Worm (Caenorhabditis elegans) whole organism, L4 larva: ENCODE measurements around the gene dap-3.

Experiments used
- D1046.2 ChIP-seq: fragments of 200-800 bp; sonication (Bioruptor generic); IDR thresholded peaks from 2 replicates; pipeline ENCODE4 v1.3.6; 2022; ENCODE audit warnings: missing genetic modification characterization, missing compliant biosample characterization
- F49E8.2 ChIP-seq: sonication (generic microtip); optimal IDR thresholded peaks from 2 replicates; lab custom pipeline; 2016; ENCODE audit warnings: missing compliant biosample characterization, mild to moderate bottlenecking, missing genetic modification characterization, borderline replicate concordance
- R02D3.7 ChIP-seq: fragments of 150-350 bp; sonication (generic microtip); optimal IDR thresholded peaks from 3 replicates; lab custom pipeline; 2014; ENCODE audit warnings: missing biosample characterization, missing genetic modification characterization
- T20F7.1 ChIP-seq: fragments of 200-800 bp; sonication (Bioruptor generic); optimal IDR thresholded peaks from 2 replicates; lab custom pipeline; 2018; ENCODE audit warnings: mild to moderate bottlenecking, missing genetic modification characterization, missing compliant biosample characterization
- Y105C5A.15 ChIP-seq: fragments of 200-800 bp; sonication (Bioruptor generic); IDR thresholded peaks from 2 replicates; pipeline ENCODE4 v1.3.6; 2022; ENCODE audit warnings: missing genetic modification characterization, missing compliant biosample characterization
- Y48G9A.11 ChIP-seq: fragments of 200-800 bp; sonication (Bioruptor generic); IDR thresholded peaks from 2 replicates; pipeline ENCODE4 v1.3.6; 2022; ENCODE audit warnings: missing genetic modification reagents, missing genetic modification characterization, missing compliant biosample characterization
- ZK337.2 ChIP-seq: fragments of 200-800 bp; sonication (Bioruptor generic); IDR thresholded peaks from 2 replicates; pipeline ENCODE4 v1.3.6; 2022; ENCODE audit warnings: missing genetic modification reagents, missing genetic modification characterization, missing compliant biosample characterization
- ceh-20 ChIP-seq: fragments of 200-800 bp; sonication (Bioruptor generic); IDR thresholded peaks from 2 replicates; pipeline ENCODE4 v1.3.6; 2022; ENCODE audit warnings: missing genetic modification reagents, missing genetic modification characterization, missing compliant biosample characterization
- ceh-32 ChIP-seq: sonication (generic microtip); optimal IDR thresholded peaks from 2 replicates; lab custom pipeline; 2016; ENCODE audit warnings: mild to moderate bottlenecking, missing genetic modification characterization, missing compliant biosample characterization; ENCODE audit not compliant: poor library complexity
- ces-1 ChIP-seq: fragments of 150-350 bp; sonication (generic microtip); optimal IDR thresholded peaks from 4 replicates; lab custom pipeline; 2014; ENCODE audit warnings: missing biosample characterization, missing genetic modification reagents, missing genetic modification characterization
- cey-2 ChIP-seq: sonication (generic microtip); optimal IDR thresholded peaks from 3 replicates; lab custom pipeline; 2017; ENCODE audit warnings: missing genetic modification characterization, mild to moderate bottlenecking, missing compliant biosample characterization, antibody characterized with exemption, borderline replicate concordance; ENCODE audit not compliant: insufficient read depth
- daf-12 ChIP-seq: fragments of 150-350 bp; optimal IDR thresholded peaks from 2 replicates; lab custom pipeline; 2014; ENCODE audit warnings: missing biosample characterization, missing genetic modification reagents, missing genetic modification characterization
- dmd-6 ChIP-seq: fragments of 200-800 bp; sonication (Bioruptor generic); IDR thresholded peaks from 2 replicates; pipeline ENCODE4 v1.3.6; 2022; ENCODE audit warnings: missing genetic modification reagents, missing genetic modification characterization, missing compliant biosample characterization
- dmd-8 ChIP-seq: fragments of 200-800 bp; sonication (Bioruptor generic); IDR thresholded peaks from 2 replicates; pipeline ENCODE4 v1.3.6; 2022; ENCODE audit warnings: missing genetic modification characterization, missing compliant biosample characterization
- egl-27 ChIP-seq: sonication (generic microtip); optimal IDR thresholded peaks from 3 replicates; lab custom pipeline; 2017; ENCODE audit warnings: missing biosample characterization, missing genetic modification reagents, missing genetic modification characterization
- gei-8 ChIP-seq: fragments of 200-800 bp; sonication (Bioruptor generic); optimal IDR thresholded peaks from 2 replicates; lab custom pipeline; 2018; ENCODE audit warnings: mild to moderate bottlenecking, missing genetic modification characterization, missing compliant biosample characterization
- hlh-11 ChIP-seq: fragments of 200-800 bp; sonication (Bioruptor generic); optimal IDR thresholded peaks from 2 replicates; lab custom pipeline; 2018; ENCODE audit warnings: mild to moderate bottlenecking, missing genetic modification characterization, missing compliant biosample characterization
- hlh-30 ChIP-seq: sonication (generic microtip); optimal IDR thresholded peaks from 2 replicates; lab custom pipeline; 2017; ENCODE audit warnings: antibody characterized with exemption, mild to moderate bottlenecking, missing genetic modification characterization, missing compliant biosample characterization; ENCODE audit not compliant: insufficient read depth
- lim-7 ChIP-seq: fragments of 200-800 bp; sonication (Bioruptor generic); IDR thresholded peaks from 2 replicates; pipeline ENCODE4 v1.3.6; 2022; ENCODE audit warnings: missing genetic modification characterization, missing compliant biosample characterization
- lin-1 ChIP-seq: fragments of 200-800 bp; sonication (Bioruptor generic); IDR thresholded peaks from 2 replicates; pipeline ENCODE4 v1.3.6; 2022; ENCODE audit warnings: missing genetic modification reagents, missing genetic modification characterization, missing compliant biosample characterization
- lin-15B ChIP-seq: fragments of 150-350 bp; sonication (generic microtip); optimal IDR thresholded peaks from 3 replicates; lab custom pipeline; 2014; ENCODE audit warnings: missing biosample characterization, missing genetic modification characterization
- lin-29 ChIP-seq: fragments of 200-800 bp; sonication (Bioruptor generic); IDR thresholded peaks from 2 replicates; pipeline ENCODE4 v1.3.6; 2022; ENCODE audit warnings: missing genetic modification reagents, missing genetic modification characterization, missing compliant biosample characterization
- lin-38 ChIP-seq: fragments of 200-800 bp; sonication (Bioruptor generic); IDR thresholded peaks from 2 replicates; pipeline ENCODE4 v1.3.6; 2022; ENCODE audit warnings: missing genetic modification reagents, missing genetic modification characterization, missing compliant biosample characterization
- lin-39 ChIP-seq: fragments of 150-350 bp; optimal IDR thresholded peaks from 2 replicates; lab custom pipeline; 2014; ENCODE audit warnings: missing biosample characterization, missing genetic modification reagents, missing genetic modification characterization
- madf-9 ChIP-seq: fragments of 200-800 bp; sonication (Bioruptor generic); conservative IDR thresholded peaks from 2 replicates; pipeline ENCODE4 v1.3.6; 2022; ENCODE audit warnings: missing genetic modification reagents, missing genetic modification characterization, missing compliant biosample characterization
- mdl-1 ChIP-seq, 2 experiments: fragments of 150-350 bp in 1 of 2; sonication (generic microtip) in 1 of 2; optimal IDR thresholded peaks; 2 replicates each; lab custom pipeline; 2014 to 2017; ENCODE audit warnings: missing biosample characterization in 2 of 2, missing genetic modification characterization in 2 of 2
- mdt-29 ChIP-seq: fragments of 200-800 bp; sonication (Bioruptor generic); IDR thresholded peaks from 2 replicates; pipeline ENCODE4 v1.3.6; 2022; ENCODE audit warnings: missing genetic modification reagents, missing genetic modification characterization, missing compliant biosample characterization
- mxl-2 ChIP-seq: fragments of 200-800 bp; sonication (Bioruptor generic); conservative IDR thresholded peaks from 2 replicates; pipeline ENCODE4 v1.3.6; 2022; ENCODE audit warnings: missing genetic modification reagents, missing genetic modification characterization, missing compliant biosample characterization
- mxl-3 ChIP-seq: fragments of 200-800 bp; sonication (Bioruptor generic); optimal IDR thresholded peaks from 2 replicates; lab custom pipeline; 2018; ENCODE audit warnings: mild to moderate bottlenecking, missing genetic modification characterization, missing compliant biosample characterization
- nhr-237 ChIP-seq: sonication (generic microtip); optimal IDR thresholded peaks from 2 replicates; lab custom pipeline; 2017; ENCODE audit warnings: missing biosample characterization, missing genetic modification characterization
- nhr-41 ChIP-seq: fragments of 200-800 bp; sonication (Bioruptor generic); IDR thresholded peaks from 2 replicates; pipeline ENCODE4 v1.3.6; 2022; ENCODE audit warnings: missing genetic modification reagents, missing genetic modification characterization, missing compliant biosample characterization
- nhr-76 ChIP-seq: fragments of 150-350 bp; optimal IDR thresholded peaks from 2 replicates; lab custom pipeline; 2014; ENCODE audit warnings: missing biosample characterization, missing genetic modification characterization
- nhr-77 ChIP-seq: fragments of 150-350 bp; optimal IDR thresholded peaks from 2 replicates; lab custom pipeline; 2014; ENCODE audit warnings: missing biosample characterization, missing genetic modification characterization
- php-3 ChIP-seq: fragments of 200-800 bp; sonication (Bioruptor generic); IDR thresholded peaks from 2 replicates; pipeline ENCODE4 v1.3.6; 2022; ENCODE audit warnings: missing genetic modification reagents, missing genetic modification characterization, missing compliant biosample characterization
- pqm-1 ChIP-seq: sonication (generic microtip); optimal IDR thresholded peaks from 2 replicates; lab custom pipeline; 2017; ENCODE audit warnings: missing biosample characterization, missing genetic modification characterization
- set-16 ChIP-seq: fragments of 200-800 bp; sonication (Bioruptor generic); IDR thresholded peaks from 2 replicates; pipeline ENCODE4 v1.3.6; 2022; ENCODE audit warnings: missing genetic modification reagents, missing genetic modification characterization, missing compliant biosample characterization
- skn-1 ChIP-seq: fragments of 150-350 bp; optimal IDR thresholded peaks from 2 replicates; lab custom pipeline; 2014; ENCODE audit warnings: missing biosample characterization, missing genetic modification characterization
- snpc-1.2 ChIP-seq: fragments of 200-800 bp; sonication (Bioruptor generic); IDR thresholded peaks from 2 replicates; pipeline ENCODE4 v1.3.6; 2022; ENCODE audit warnings: missing genetic modification reagents, missing genetic modification characterization, missing compliant biosample characterization
- snpc-4 ChIP-seq: fragments of 150-350 bp; optimal IDR thresholded peaks from 2 replicates; lab custom pipeline; 2014; ENCODE audit warnings: missing biosample characterization, missing genetic modification characterization
- spr-1 ChIP-seq: sonication (generic microtip); optimal IDR thresholded peaks from 2 replicates; lab custom pipeline; 2016; ENCODE audit warnings: mild to moderate bottlenecking, missing genetic modification characterization, missing compliant biosample characterization
- unc-39 ChIP-seq: sonication (generic microtip); optimal IDR thresholded peaks from 2 replicates; lab custom pipeline; 2017; ENCODE audit warnings: missing biosample characterization, missing genetic modification characterization
- zip-11 ChIP-seq: fragments of 200-800 bp; sonication (Bioruptor generic); IDR thresholded peaks from 2 replicates; pipeline ENCODE4 v1.3.6; 2022; ENCODE audit warnings: missing genetic modification characterization, missing compliant biosample characterization
- zip-2 ChIP-seq: fragments of 150-350 bp; optimal IDR thresholded peaks from 2 replicates; lab custom pipeline; 2014; ENCODE audit warnings: missing biosample characterization, missing genetic modification characterization

The dap-3 gene

ce11 chrII:10545924-10546783, 34.8 kb upstream of the dap-3 start (continued):
- TF ChIP-seq snpc-1.2 (GFP tag; lab: Robert Waterston, UW) (peak; percentile 63; the same call in 1 of the 2 replicates), R02D3.7 (tag; lab: Kevin White, UChicago) (no peak), D1046.2 (GFP tag; lab: Robert Waterston, UW) (no peak), lin-15B (tag; lab: Kevin White, UChicago) (no peak), pqm-1 (tag; lab: Kevin White, UChicago) (no peak), F49E8.2 (tag; lab: Kevin White, UChicago) (no peak), lin-38 (no peak; the same call in 1 of the 2 replicates), unc-39 (no peak), snpc-4 (tag; lab: Kevin White, UChicago) (no peak), nhr-237 (tag; lab: Kevin White, UChicago) (no peak), lin-1 (0 out of 2 replicates have a peak, but pooled peaks have one; percentile 18), nhr-76 (tag; lab: Kevin White, UChicago) (no peak), zip-2 (no peak), hlh-30 (tag; lab: Kevin White, UChicago) (peak; percentile 37), dmd-8 (peak; percentile 10; the same call in 1 of the 2 replicates), nhr-41 (GFP tag; lab: Robert Waterston, UW) (no peak), ceh-32 (tag; lab: Kevin White, UChicago) (no peak), hlh-11 (tag; lab: Kevin White, UChicago) (no peak), Y105C5A.15 (GFP tag; lab: Robert Waterston, UW) (no peak), lin-39 (tag; lab: Kevin White, UChicago) (no peak), mxl-2 (GFP tag; lab: Robert Waterston, UW) (no peak), skn-1 (tag; lab: Kevin White, UChicago) (no peak), T20F7.1 (no peak), mdt-29 (GFP tag; lab: Robert Waterston, UW) (peak; percentile 29; the same call in 1 of the 2 replicates), ces-1 (GFP tag; lab: Kevin White, UChicago) (no peak), nhr-77 (tag; lab: Kevin White, UChicago) (no peak), lin-29 (GFP tag; lab: Robert Waterston, UW) (no peak), dmd-6 (no peak), gei-8 (GFP tag; lab: Kevin White, UChicago) (no peak), daf-12 (tag; lab: Kevin White, UChicago) (no peak), lim-7 (GFP tag; lab: Robert Waterston, UW) (peak; percentile 21; the same call in 1 of the 2 replicates), spr-1 (tag; lab: Kevin White, UChicago) (no peak), mxl-3 (GFP tag; lab: Kevin White, UChicago) (peak; percentile 3), Y48G9A.11 (GFP tag; lab: Robert Waterston, UW) (peak; percentile 25; the same call in 1 of the 2 replicates), egl-27 (tag; lab: Kevin White, UChicago) (no peak), madf-9 (GFP tag; lab: Robert Waterston, UW) (no peak), php-3 (peak; percentile 35; the same call in 1 of the 2 replicates), set-16 (GFP tag; lab: Robert Waterston, UW) (no peak), cey-2 (tag; lab: Kevin White, UChicago) (no peak), ZK337.2 (no peak), zip-11 (GFP tag; lab: Robert Waterston, UW) (no peak), ceh-20 (GFP tag; lab: Robert Waterston, UW) (no peak; the same call in 1 of the 2 replicates), mdl-1 (tag; optimal IDR thresholded peaks at IDR 0.05; lab: Kevin White, UChicago) (no peak)
